Fruit fly (Drosophila melanogaster) whole organism, prepupa: Measurements from ENCODE around the gene CG43759.

Experiments
- Blimp-1 ChIP-seq: fragments of 200-800 bp; sonication (Bioruptor generic); optimal IDR thresholded peaks from 3 replicates; lab custom pipeline; 2017; ENCODE audit warnings: missing biosample characterization, missing genetic modification characterization, mild to moderate bottlenecking, moderate library complexity, missing genetic modification reagents
- CG10631 ChIP-seq: fragments of 200-800 bp; sonication (Bioruptor generic); optimal IDR thresholded peaks from 2 replicates; lab custom pipeline; 2016; ENCODE audit warnings: missing biosample characterization, missing genetic modification characterization
- CG10669 ChIP-seq: fragments of 200-800 bp; sonication (Bioruptor generic); optimal IDR thresholded peaks from 3 replicates; lab custom pipeline; 2018; ENCODE audit warnings: missing biosample characterization, mild to moderate bottlenecking, missing genetic modification characterization, moderate library complexity
- CG11294 ChIP-seq: fragments of 200-800 bp; sonication (Bioruptor generic); IDR thresholded peaks from 2 replicates; pipeline ENCODE4 v1.3.6; 2022; ENCODE audit warnings: missing biosample characterization, missing genetic modification characterization
- CG11762 ChIP-seq: fragments of 200-800 bp; sonication (Bioruptor generic); optimal IDR thresholded peaks from 3 replicates; lab custom pipeline; 2016; ENCODE audit warnings: missing biosample characterization, missing genetic modification characterization; ENCODE audit not compliant: insufficient read depth
- CG11902 ChIP-seq: fragments of 200-800 bp; sonication (Bioruptor generic); optimal IDR thresholded peaks from 3 replicates; lab custom pipeline; 2016; ENCODE audit warnings: missing biosample characterization, missing genetic modification characterization
- CG15336 ChIP-seq: fragments of 200-800 bp; sonication (Bioruptor generic); IDR thresholded peaks from 2 replicates; pipeline ENCODE4 v1.3.6; 2022; ENCODE audit warnings: missing biosample characterization, missing genetic modification characterization
- CG1621 ChIP-seq: fragments of 200-800 bp; sonication (Bioruptor generic); optimal IDR thresholded peaks from 3 replicates; lab custom pipeline; 2018; ENCODE audit warnings: missing biosample characterization, mild to moderate bottlenecking, missing genetic modification characterization
- CG3032 ChIP-seq: fragments of 200-800 bp; optimal IDR thresholded peaks from 2 replicates; lab custom pipeline; 2019; ENCODE audit warnings: missing biosample characterization, mild to moderate bottlenecking, missing genetic modification characterization, moderate library complexity
- CG34406 ChIP-seq: fragments of 200-800 bp; sonication (Bioruptor generic); optimal IDR thresholded peaks from 3 replicates; lab custom pipeline; 2016; ENCODE audit warnings: missing biosample characterization, missing genetic modification characterization
- CG3919 ChIP-seq: fragments of 200-800 bp; sonication (Bioruptor generic); optimal IDR thresholded peaks from 3 replicates; lab custom pipeline; 2016; ENCODE audit warnings: missing biosample characterization, missing genetic modification characterization
- CG6163 ChIP-seq: fragments of 200-800 bp; sonication (Bioruptor generic); IDR thresholded peaks from 3 replicates; pipeline ENCODE4 v1.3.6; 2022; ENCODE audit warnings: missing biosample characterization, missing genetic modification characterization
- CG6276 ChIP-seq: fragments of 200-800 bp; sonication (Bioruptor generic); optimal IDR thresholded peaks from 2 replicates; lab custom pipeline; 2017; ENCODE audit warnings: missing biosample characterization, mild to moderate bottlenecking, missing genetic modification characterization
- CG6792 ChIP-seq: fragments of 200-800 bp; sonication (Bioruptor generic); optimal IDR thresholded peaks from 3 replicates; lab custom pipeline; 2016; ENCODE audit warnings: missing biosample characterization, missing genetic modification characterization
- CG6808 ChIP-seq: fragments of 200-800 bp; sonication (Bioruptor generic); optimal IDR thresholded peaks from 3 replicates; lab custom pipeline; 2017; ENCODE audit warnings: missing biosample characterization, missing genetic modification characterization, mild to moderate bottlenecking, moderate library complexity, missing genetic modification reagents
- CG6854 ChIP-seq: fragments of 200-800 bp; sonication (Bioruptor generic); optimal IDR thresholded peaks from 2 replicates; lab custom pipeline; 2017; ENCODE audit warnings: missing biosample characterization, mild to moderate bottlenecking, missing genetic modification characterization
- CG7368 ChIP-seq: fragments of 200-800 bp; sonication (Bioruptor generic); optimal IDR thresholded peaks from 3 replicates; lab custom pipeline; 2016; ENCODE audit warnings: missing biosample characterization, missing genetic modification characterization
- CG8119 ChIP-seq: fragments of 200-800 bp; sonication (Bioruptor generic); IDR thresholded peaks from 3 replicates; pipeline ENCODE4 v1.3.6; 2022; ENCODE audit warnings: missing biosample characterization, missing genetic modification characterization
- CG8319 ChIP-seq: fragments of 200-800 bp; sonication (Bioruptor generic); optimal IDR thresholded peaks from 3 replicates; lab custom pipeline; 2016; ENCODE audit warnings: missing biosample characterization, missing genetic modification characterization
- CG9139 ChIP-seq: fragments of 200-800 bp; sonication (Bioruptor generic); optimal IDR thresholded peaks from 3 replicates; lab custom pipeline; 2017; ENCODE audit warnings: missing biosample characterization, mild to moderate bottlenecking, missing genetic modification characterization
- Eip75B ChIP-seq: fragments of 200-800 bp; sonication (Bioruptor generic); optimal IDR thresholded peaks from 3 replicates; lab custom pipeline; 2016; ENCODE audit warnings: missing biosample characterization, missing genetic modification characterization
- Eip78C ChIP-seq: fragments of 200-800 bp; sonication (Bioruptor generic); peaks from one replicate; lab custom pipeline; 2016; ENCODE audit warnings: missing biosample characterization, missing genetic modification characterization
- Ets21C ChIP-seq: fragments of 200-800 bp; sonication (Bioruptor generic); optimal IDR thresholded peaks from 3 replicates; lab custom pipeline; 2016; ENCODE audit warnings: missing biosample characterization, missing genetic modification characterization
- Ets96B ChIP-seq: fragments of 200-800 bp; optimal IDR thresholded peaks from 2 replicates; lab custom pipeline; 2019; ENCODE audit warnings: missing biosample characterization, mild to moderate bottlenecking, missing genetic modification characterization, moderate library complexity
- Gug ChIP-seq: fragments of 200-800 bp; sonication (Bioruptor generic); IDR thresholded peaks from 2 replicates; pipeline ENCODE4 v1.3.6; 2022; ENCODE audit warnings: missing biosample characterization, missing genetic modification characterization
- Hr39 ChIP-seq: fragments of 200-800 bp; sonication (Bioruptor generic); optimal IDR thresholded peaks from 2 replicates; lab custom pipeline; 2016; ENCODE audit warnings: missing biosample characterization, missing genetic modification characterization
- Hr4 ChIP-seq: fragments of 200-800 bp; sonication (Bioruptor generic); optimal IDR thresholded peaks from 3 replicates; lab custom pipeline; 2016; ENCODE audit warnings: missing biosample characterization, missing genetic modification characterization
- Lpt ChIP-seq: fragments of 200-800 bp; sonication (Bioruptor generic); optimal IDR thresholded peaks from 3 replicates; lab custom pipeline; 2016; ENCODE audit warnings: missing biosample characterization, missing genetic modification characterization
- Met ChIP-seq: fragments of 200-800 bp; sonication (Bioruptor generic); optimal IDR thresholded peaks from 3 replicates; lab custom pipeline; 2016; ENCODE audit warnings: missing biosample characterization, missing genetic modification characterization
- OdsH ChIP-seq: fragments of 200-800 bp; sonication (Bioruptor generic); optimal IDR thresholded peaks from 3 replicates; lab custom pipeline; 2016; ENCODE audit warnings: missing biosample characterization, missing genetic modification characterization
- Sox102F ChIP-seq: fragments of 200-800 bp; sonication (Bioruptor generic); optimal IDR thresholded peaks from 2 replicates; lab custom pipeline; 2016; ENCODE audit warnings: missing biosample characterization, mild to moderate bottlenecking, missing genetic modification characterization
- Sox15 ChIP-seq: fragments of 200-800 bp; sonication (Bioruptor generic); optimal IDR thresholded peaks from 3 replicates; lab custom pipeline; 2016; ENCODE audit warnings: missing biosample characterization, missing genetic modification characterization
- acj6 ChIP-seq: fragments of 200-800 bp; sonication (Bioruptor generic); optimal IDR thresholded peaks from 3 replicates; lab custom pipeline; 2016; ENCODE audit warnings: missing biosample characterization, missing genetic modification characterization
- cyc ChIP-seq: fragments of 200-800 bp; sonication (Bioruptor generic); optimal IDR thresholded peaks from 3 replicates; lab custom pipeline; 2016; ENCODE audit warnings: missing biosample characterization, missing genetic modification characterization
- dac ChIP-seq: fragments of 200-800 bp; sonication (Bioruptor generic); optimal IDR thresholded peaks from 2 replicates; lab custom pipeline; 2017; ENCODE audit warnings: missing biosample characterization, mild to moderate bottlenecking, missing genetic modification characterization
- dsx ChIP-seq: fragments of 200-800 bp; optimal IDR thresholded peaks from 3 replicates; lab custom pipeline; 2019; ENCODE audit warnings: missing biosample characterization, mild to moderate bottlenecking, missing genetic modification characterization, moderate library complexity; ENCODE audit not compliant: poor library complexity, severe bottlenecking
- eg ChIP-seq: fragments of 200-800 bp; sonication (Bioruptor generic); IDR thresholded peaks from 3 replicates; pipeline ENCODE4 v1.3.6; 2022; ENCODE audit warnings: missing biosample characterization, missing genetic modification characterization
- esn ChIP-seq: fragments of 200-800 bp; sonication (Bioruptor generic); optimal IDR thresholded peaks from 2 replicates; lab custom pipeline; 2016; ENCODE audit warnings: missing biosample characterization, mild to moderate bottlenecking, missing genetic modification characterization, moderate library complexity
- fd85E ChIP-seq: fragments of 200-800 bp; sonication (Bioruptor generic); optimal IDR thresholded peaks from 3 replicates; lab custom pipeline; 2016; ENCODE audit warnings: missing biosample characterization, missing genetic modification characterization
- fkh ChIP-seq: fragments of 200-800 bp; sonication (Bioruptor generic); optimal IDR thresholded peaks from 3 replicates; lab custom pipeline; 2017; ENCODE audit warnings: missing biosample characterization, mild to moderate bottlenecking, missing genetic modification characterization, moderate library complexity
- net ChIP-seq: fragments of 200-800 bp; sonication (Bioruptor generic); optimal IDR thresholded peaks from 3 replicates; lab custom pipeline; 2016; ENCODE audit warnings: missing biosample characterization, missing genetic modification characterization
- pdm3 ChIP-seq: fragments of 200-800 bp; sonication (Bioruptor generic); optimal IDR thresholded peaks from 3 replicates; lab custom pipeline; 2016; ENCODE audit warnings: missing biosample characterization, missing genetic modification characterization
- salr ChIP-seq, 2 experiments: fragments of 200-800 bp; sonication (Bioruptor generic); optimal IDR thresholded peaks; 3 replicates each; lab custom pipeline; 2016 to 2018; ENCODE audit warnings: missing biosample characterization in 2 of 2, missing genetic modification characterization in 2 of 2, mild to moderate bottlenecking in 1 of 2
- spab ChIP-seq: fragments of 200-800 bp; sonication (Bioruptor generic); optimal IDR thresholded peaks from 2 replicates; lab custom pipeline; 2017; ENCODE audit warnings: missing biosample characterization, mild to moderate bottlenecking, missing genetic modification characterization, missing genetic modification reagents
- ss ChIP-seq, 2 experiments: fragments of 200-800 bp; sonication (Bioruptor generic); optimal IDR thresholded peaks; 2 replicates in 1 of 2; 3 replicates in 1 of 2; lab custom pipeline; 2017 to 2018; ENCODE audit warnings: mild to moderate bottlenecking in 2 of 2, missing biosample characterization in 2 of 2, missing genetic modification characterization in 2 of 2, moderate library complexity in 1 of 2
- vri ChIP-seq: fragments of 200-800 bp; sonication (Bioruptor generic); optimal IDR thresholded peaks from 3 replicates; lab custom pipeline; 2016; ENCODE audit warnings: missing biosample characterization, mild to moderate bottlenecking, missing genetic modification characterization

Gene CG43759

DNA sequence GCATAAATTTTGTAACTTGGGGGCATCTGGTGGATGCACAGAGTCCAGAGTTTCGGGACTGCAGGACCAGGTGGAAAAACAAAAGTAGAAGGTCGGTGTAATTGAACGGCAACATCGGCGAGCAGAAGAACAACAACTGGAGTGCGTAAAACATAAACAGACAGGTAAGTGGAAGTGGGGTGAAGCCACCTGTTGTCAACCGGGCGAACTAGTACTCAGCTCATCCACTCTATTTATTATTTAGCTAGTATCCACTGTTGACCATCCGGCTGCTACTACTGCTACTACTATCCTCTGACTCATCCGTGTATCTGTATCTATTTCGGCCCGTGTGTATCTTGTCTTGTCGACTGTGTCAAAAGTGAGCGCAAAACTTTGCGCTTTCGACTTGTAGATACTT is 6.5 kb downstream of the CG43759 start:
- TF ChIP-seq Sox102F (GFP tag; lab: Kevin White, UChicago) (no peak), Hr39 (GFP tag; lab: Kevin White, UChicago) (no peak), CG10669 (GFP tag; lab: Kevin White, UChicago) (no peak)

DNA sequence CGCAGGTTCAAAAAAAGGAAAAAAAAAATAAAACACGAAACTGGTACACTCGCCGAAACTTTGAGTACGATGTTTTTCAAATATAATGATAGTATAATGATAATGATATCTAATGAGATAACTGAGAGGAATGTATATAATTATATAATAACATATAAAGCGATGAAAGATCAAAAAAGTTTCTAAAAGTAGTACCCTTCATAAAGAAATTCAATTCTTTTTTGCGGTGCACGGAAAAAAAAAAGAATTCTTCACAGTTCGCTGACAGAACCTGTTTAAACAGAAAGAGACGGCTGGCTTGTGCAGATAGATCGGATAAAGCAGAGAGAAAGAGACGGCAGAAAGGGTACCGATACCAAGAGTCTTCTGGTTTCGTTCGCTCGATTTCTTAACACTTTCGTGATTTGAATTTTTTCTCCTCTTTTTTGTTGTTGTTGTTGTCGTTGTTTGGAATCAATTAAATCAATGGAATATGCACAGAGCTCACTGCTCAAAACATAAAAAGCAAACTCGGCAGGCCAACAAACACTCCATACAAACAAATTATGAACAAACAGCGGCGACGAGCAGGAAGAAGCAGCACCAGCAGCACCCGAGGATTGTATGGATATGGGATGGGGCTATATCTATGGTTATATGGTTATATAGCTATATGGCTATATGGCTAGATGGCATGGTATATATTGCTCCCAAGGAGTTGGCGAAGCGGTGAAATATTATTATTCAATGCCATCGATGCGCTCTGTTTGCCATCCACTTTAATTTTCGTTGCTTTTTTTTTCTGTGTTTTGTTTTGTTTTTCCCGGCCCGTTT is 8.2 kb downstream of the CG43759 start:
- TF ChIP-seq Eip75B (GFP tag; lab: Kevin White, UChicago) (peak; percentile 71), cyc (GFP tag; lab: Kevin White, UChicago) (peak; percentile 53), CG3032 (peak; percentile 81), Sox102F (GFP tag; lab: Kevin White, UChicago) (peak; percentile 76), Met (peak; percentile 76), net (GFP tag; lab: Kevin White, UChicago) (peak; percentile 82), Ets96B (tag; lab: Kevin White, UChicago) (peak; percentile 81), Ets21C (GFP tag; lab: Kevin White, UChicago) (peak; percentile 20), CG11762 (GFP tag; lab: Kevin White, UChicago) (peak; percentile 55), esn (GFP tag; lab: Kevin White, UChicago) (peak; percentile 85), CG6276 (GFP tag; lab: Kevin White, UChicago) (peak; percentile 34), spab (GFP tag; lab: Kevin White, UChicago) (peak; percentile 84), CG1621 (tag; lab: Kevin White, UChicago) (peak; percentile 64), CG11902 (peak; percentile 14), salr (GFP tag; optimal IDR thresholded peaks at IDR 0.05; lab: Kevin White, UChicago) (peak; percentile 62 to 84), fd85E (GFP tag; lab: Kevin White, UChicago) (no peak), CG34406 (GFP tag; lab: Kevin White, UChicago) (peak; percentile 85), CG9139 (GFP tag; lab: Kevin White, UChicago) (peak; percentile 88), Lpt (GFP tag; lab: Kevin White, UChicago) (peak; percentile 86), CG3919 (GFP tag; lab: Kevin White, UChicago) (peak; percentile 77), Gug (GFP tag; lab: Robert Waterston, UW) (peak; percentile 36; the same call in 1 of the 2 replicates), OdsH (GFP tag; lab: Kevin White, UChicago) (peak; percentile 84), CG8119 (GFP tag; lab: Robert Waterston, UW) (peak; percentile 87), dac (GFP tag; lab: Kevin White, UChicago) (no peak), CG10669 (GFP tag; lab: Kevin White, UChicago) (peak; percentile 84), dsx (GFP tag; lab: Kevin White, UChicago) (peak; percentile 91), pdm3 (GFP tag; lab: Kevin White, UChicago) (peak; percentile 77), Sox15 (GFP tag; lab: Kevin White, UChicago) (peak; percentile 31), Eip78C (peak; percentile 97), CG6854 (GFP tag; lab: Kevin White, UChicago) (peak; percentile 0), CG11294 (GFP tag; lab: Robert Waterston, UW) (peak; percentile 21; the same call in 1 of the 2 replicates), Blimp-1 (GFP tag; lab: Kevin White, UChicago) (peak; percentile 37), Hr4 (peak; percentile 7), CG10631 (GFP tag; lab: Kevin White, UChicago) (peak; percentile 87), ss (GFP tag; optimal IDR thresholded peaks at IDR 0.05; lab: Kevin White, UChicago) (peak; percentile 93 to 98), eg (GFP tag; lab: Robert Waterston, UW) (0 out of 3 replicates have a peak, but pooled peaks have one; percentile 28), fkh (peak; percentile 49), CG6163 (GFP tag; lab: Robert Waterston, UW) (peak; percentile 83; the same call in 2 of the 3 replicates), CG8319 (GFP tag; lab: Kevin White, UChicago) (peak; percentile 38), vri (GFP tag; lab: Kevin White, UChicago) (peak; percentile 64), CG6792 (peak; percentile 83), acj6 (GFP tag; lab: Kevin White, UChicago) (peak; percentile 78), CG6808 (GFP tag; lab: Kevin White, UChicago) (peak; percentile 89), CG15336 (GFP tag; lab: Robert Waterston, UW) (peak; percentile 75), Hr39 (GFP tag; lab: Kevin White, UChicago) (peak; percentile 8), CG7368 (GFP tag; lab: Kevin White, UChicago) (peak; percentile 54)
